Comparison of ENCODE assay signal across 1 fruit fly cellular context in the genomic region with DNA sequence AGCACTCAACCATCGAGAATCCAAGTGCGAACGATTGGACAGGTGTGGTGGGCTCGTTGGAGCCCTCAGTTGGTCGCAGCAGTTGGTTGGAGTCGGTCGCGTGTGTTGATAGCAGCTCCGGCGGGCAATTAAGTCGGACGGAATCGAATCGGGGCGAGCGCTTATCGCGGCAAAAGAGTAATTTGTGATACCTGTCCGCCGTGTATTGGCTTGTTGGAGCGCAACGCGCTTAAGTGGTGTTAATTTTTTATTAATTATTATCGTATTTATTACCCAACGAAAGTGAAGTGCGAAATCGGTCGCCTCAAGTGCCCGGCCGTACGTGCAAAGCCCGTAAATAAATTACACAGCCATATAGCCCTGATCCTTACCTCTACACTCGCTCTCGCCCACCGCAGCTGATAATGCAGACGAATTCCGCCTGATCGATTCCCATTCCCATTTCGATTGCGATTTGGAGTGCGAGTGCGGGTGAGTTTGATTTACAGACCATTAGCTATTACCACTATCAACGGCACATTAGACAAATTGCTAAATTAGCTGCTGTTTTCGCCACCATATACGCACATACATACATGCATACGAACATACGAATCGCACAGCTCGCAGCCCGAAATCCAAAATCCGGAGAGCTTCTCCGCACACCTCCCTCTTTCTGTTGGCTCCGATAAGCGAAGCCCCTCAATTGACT.
TF ChIP-seq lines count a peak whose summit lies in the region.

A gene (plus strand): TSS at position 66 of the 691 bp plus-strand sequence.

TF ChIP-seq in whole organism, embryonic, 481 proteins besides CTCF, POLR2A, EP300 and RAD21 (continued from another document):
- TF ChIP-seq crol (GFP tag; IDR thresholded peaks at IDR 0.05; lab: Robert Waterston, UW) (0 out of 2 replicates have a peak, but pooled peaks have one; percentile 14), CG7745 (tag; optimal IDR thresholded peaks at IDR 0.05; lab: Kevin White, UChicago) (peak; percentile 88), CG7963 (GFP tag; IDR thresholded peaks at IDR 0.05; lab: Robert Waterston, UW; ENCODE audit: partially characterized antibody) (0 out of 3 replicates have a peak, but pooled peaks have one; percentile 20), CG34376 (GFP tag; optimal IDR thresholded peaks at IDR 0.05; lab: Kevin White, UChicago) (peak; percentile 66), row (GFP tag; IDR thresholded peaks at IDR 0.05; lab: Robert Waterston, UW) (0 out of 3 replicates have a peak, but pooled peaks have one; percentile 1), ATbp (GFP tag; optimal IDR thresholded peaks at IDR 0.05; lab: Kevin White, UChicago) (no peak)
TF ChIP-seq in whole organism, embryonic: peak in this region for 22.
